Fruit fly (Drosophila melanogaster): ENCODE data around the gene CG7943.

dm6 chr3R:30023445-30023844, 22.8 kb upstream of the CG7943 start:
- TF ChIP-seq CTCF (optimal IDR thresholded peaks at IDR 0.05) (no peak), CG8478 (optimal IDR thresholded peaks at IDR 0.05) (no peak)
